Fruit fly (Drosophila melanogaster): ENCODE results near the gene CG34404.

The CG34404 gene

dm6 chr3R:15354019-15354418, 13.4 kb downstream of the CG34404 start (continued):
- TF ChIP-seq tx (GFP tag; optimal IDR thresholded peaks at IDR 0.05): no peak
- no peak for TF ChIP-seq CG10654 (GFP tag; optimal IDR thresholded peaks at IDR 0.05)
- TF ChIP-seq CG2199 (GFP tag; IDR thresholded peaks at IDR 0.05): 0 out of 3 replicates have a peak, but pooled peaks have one; percentile 35
- TF ChIP-seq klu (GFP tag; IDR thresholded peaks at IDR 0.05): no peak
- no peak for TF ChIP-seq CG7372 (GFP tag; IDR thresholded peaks at IDR 0.05)
- TF ChIP-seq CG4854 (GFP tag; optimal IDR thresholded peaks at IDR 0.05): no peak
- no peak for TF ChIP-seq CG43689 (GFP tag; IDR thresholded peaks at IDR 0.05)
- no peak for TF ChIP-seq Rfx (GFP tag; IDR thresholded peaks at IDR 0.05)
- no peak for TF ChIP-seq CG18476 (GFP tag; optimal IDR thresholded peaks at IDR 0.05)
- no peak for TF ChIP-seq CG3847 (GFP tag; IDR thresholded peaks at IDR 0.05)
- TF ChIP-seq CG7786 (GFP tag; optimal IDR thresholded peaks at IDR 0.05): no peak
- no peak for TF ChIP-seq bigmax (GFP tag; optimal IDR thresholded peaks at IDR 0.05)
- TF ChIP-seq CG15011 (GFP tag; optimal IDR thresholded peaks at IDR 0.05): peak; percentile 0
- TF ChIP-seq chm (GFP tag; IDR thresholded peaks at IDR 0.05): 0 out of 2 replicates have a peak, but pooled peaks have one; percentile 21
- TF ChIP-seq D19B (GFP tag; optimal IDR thresholded peaks at IDR 0.05): no peak
- no peak for TF ChIP-seq chn (GFP tag; optimal IDR thresholded peaks at IDR 0.05)
- no peak for TF ChIP-seq sna (GFP tag; IDR thresholded peaks at IDR 0.05; ENCODE audit: partially characterized antibody)
- peak; percentile 48 for TF ChIP-seq lab (GFP tag; optimal IDR thresholded peaks at IDR 0.05)
- TF ChIP-seq grn (GFP tag; optimal IDR thresholded peaks at IDR 0.05): no peak
- no peak for TF ChIP-seq Nf-YA (GFP tag; IDR thresholded peaks at IDR 0.05)
- TF ChIP-seq CG13624 (GFP tag; optimal IDR thresholded peaks at IDR 0.05): no peak
- TF ChIP-seq CG6175 (GFP tag; IDR thresholded peaks at IDR 0.05): no peak
- no peak for TF ChIP-seq Hsf (GFP tag; optimal IDR thresholded peaks at IDR 0.05)
- no peak for TF ChIP-seq Sry-β (GFP tag; optimal IDR thresholded peaks at IDR 0.05)
- TF ChIP-seq sens (GFP tag): peak; percentile 61
- no peak for TF ChIP-seq Dp (GFP tag; optimal IDR thresholded peaks at IDR 0.05)
- TF ChIP-seq CG17829 (tag; optimal IDR thresholded peaks at IDR 0.05): no peak
- TF ChIP-seq pros (GFP tag; optimal IDR thresholded peaks at IDR 0.05): no peak
- TF ChIP-seq CG12219 (GFP tag; optimal IDR thresholded peaks at IDR 0.05): no peak

dm6 chr3R:15350993-15351426, 16.5 kb downstream of the CG34404 start, which contains the start of the genes Trs33 and Tmtc4:
Gene Trs33 (minus strand): TSS chr3R:15350995.
Gene Tmtc4 (plus strand): TSS chr3R:15351225.
- TF ChIP-seq crp (GFP tag; optimal IDR thresholded peaks at IDR 0.05) (peak in 1 of 2 experiments; percentile 89), CG31388 (GFP tag; optimal IDR thresholded peaks at IDR 0.05) (no peak), onecut (GFP tag; IDR thresholded peaks at IDR 0.05) (no peak), CG13123 (GFP tag; optimal IDR thresholded peaks at IDR 0.05) (peak; percentile 15), CG2116 (GFP tag; optimal IDR thresholded peaks at IDR 0.05) (peak; percentile 59), CG10147 (GFP tag; optimal IDR thresholded peaks at IDR 0.05) (peak; percentile 31), HmgZ (tag; optimal IDR thresholded peaks at IDR 0.05) (peak; percentile 74), CG34376 (GFP tag; optimal IDR thresholded peaks at IDR 0.05) (peak; percentile 15), ken (GFP tag; IDR thresholded peaks at IDR 0.05) (no peak), lbe (GFP tag; optimal IDR thresholded peaks at IDR 0.05) (peak; percentile 55), klu (GFP tag; IDR thresholded peaks at IDR 0.05) (peak; percentile 28; the same call in 1 of the 2 replicates), CG14710 (tag; optimal IDR thresholded peaks at IDR 0.05) (peak; percentile 62), CG10431 (GFP tag; optimal IDR thresholded peaks at IDR 0.05) (peak; percentile 3), CG15601 (tag; optimal IDR thresholded peaks at IDR 0.05) (peak; percentile 31), CG33557 (GFP tag; optimal IDR thresholded peaks at IDR 0.05) (peak; percentile 34), CG15269 (tag; optimal IDR thresholded peaks at IDR 0.05) (peak; percentile 59), CG8478 (optimal IDR thresholded peaks at IDR 0.05) (no peak), Xbp1 (GFP tag; optimal IDR thresholded peaks at IDR 0.05) (peak; percentile 27), CG15696 (tag; optimal IDR thresholded peaks at IDR 0.05) (peak; percentile 47), Fer3 (tag; optimal IDR thresholded peaks at IDR 0.05) (peak; percentile 32), crol (GFP tag; IDR thresholded peaks at IDR 0.05) (peak; percentile 27; the same call in 1 of the 2 replicates), pzg (GFP tag; optimal IDR thresholded peaks at IDR 0.05) (peak; percentile 37), CG32532 (GFP tag; IDR thresholded peaks at IDR 0.05) (peak; percentile 19; the same call in 1 of the 2 replicates), CG4360 (GFP tag; IDR thresholded peaks at IDR 0.05) (peak; percentile 41; the same call in 1 of the 2 replicates)
